Worm (Caenorhabditis elegans) whole organism, L2 larva: ENCODE measurements around the gene B0244.10.
A peak's percentile ranks its signal among the peaks of the same experiment; 100 is the strongest.

ENCODE experiments used
- F13H6.1 ChIP-seq: sonication (generic microtip); optimal IDR thresholded peaks from 2 replicates; lab custom pipeline; 2016; ENCODE audit warnings: missing genetic modification characterization, missing compliant biosample characterization
- alr-1 ChIP-seq: fragments of 150-350 bp; optimal IDR thresholded peaks from 2 replicates; lab custom pipeline; 2014; ENCODE audit warnings: missing biosample characterization, missing genetic modification characterization
- ama-1 ChIP-seq: fragments of 150-350 bp; optimal IDR thresholded peaks from 2 replicates; lab custom pipeline; 2018; ENCODE audit warnings: inconsistent platforms
- dmd-4 ChIP-seq: sonication (generic microtip); optimal IDR thresholded peaks from 2 replicates; lab custom pipeline; 2017; ENCODE audit warnings: missing biosample characterization, missing genetic modification characterization
- elt-1 ChIP-seq: fragments of 150-350 bp; optimal IDR thresholded peaks from 2 replicates; lab custom pipeline; 2014; ENCODE audit warnings: missing biosample characterization, missing genetic modification characterization
- fos-1 ChIP-seq: fragments of 150-350 bp; optimal IDR thresholded peaks from 2 replicates; lab custom pipeline; 2014; ENCODE audit warnings: missing biosample characterization, missing genetic modification characterization
- lin-13 ChIP-seq: fragments of 150-350 bp; optimal IDR thresholded peaks from 2 replicates; lab custom pipeline; 2014; ENCODE audit warnings: missing biosample characterization, missing genetic modification reagents, missing genetic modification characterization
- lin-39 ChIP-seq: fragments of 150-350 bp; optimal IDR thresholded peaks from 2 replicates; lab custom pipeline; 2014; ENCODE audit warnings: missing biosample characterization, missing genetic modification reagents, missing genetic modification characterization
- lsy-2 ChIP-seq, 2 experiments: fragments of 150-350 bp in 1 of 2; sonication (generic microtip) in 1 of 2; optimal IDR thresholded peaks; 2 replicates each; lab custom pipeline; 2014 to 2017; ENCODE audit warnings: missing biosample characterization in 2 of 2, missing genetic modification characterization in 2 of 2
- mdl-1 ChIP-seq, 2 experiments: fragments of 150-350 bp in 1 of 2; sonication (generic microtip) in 1 of 2; optimal IDR thresholded peaks; 2 replicates each; lab custom pipeline; 2017; ENCODE audit warnings: missing biosample characterization in 2 of 2, missing genetic modification characterization in 2 of 2
- nhr-23 ChIP-seq: fragments of 150-350 bp; optimal IDR thresholded peaks from 2 replicates; lab custom pipeline; 2014; ENCODE audit warnings: missing biosample characterization, missing genetic modification reagents, missing genetic modification characterization
- unc-39 ChIP-seq: fragments of 150-350 bp; optimal IDR thresholded peaks from 2 replicates; lab custom pipeline; 2014; ENCODE audit warnings: missing biosample characterization, missing genetic modification characterization
- unc-55 ChIP-seq: fragments of 150-350 bp; sonication (generic microtip); optimal IDR thresholded peaks from 3 replicates; lab custom pipeline; 2014; ENCODE audit warnings: missing biosample characterization, missing genetic modification reagents, missing genetic modification characterization
- unc-62 ChIP-seq: fragments of 150-350 bp; optimal IDR thresholded peaks from 2 replicates; lab custom pipeline; 2014; ENCODE audit warnings: missing biosample characterization, missing genetic modification reagents, missing genetic modification characterization

DNA sequence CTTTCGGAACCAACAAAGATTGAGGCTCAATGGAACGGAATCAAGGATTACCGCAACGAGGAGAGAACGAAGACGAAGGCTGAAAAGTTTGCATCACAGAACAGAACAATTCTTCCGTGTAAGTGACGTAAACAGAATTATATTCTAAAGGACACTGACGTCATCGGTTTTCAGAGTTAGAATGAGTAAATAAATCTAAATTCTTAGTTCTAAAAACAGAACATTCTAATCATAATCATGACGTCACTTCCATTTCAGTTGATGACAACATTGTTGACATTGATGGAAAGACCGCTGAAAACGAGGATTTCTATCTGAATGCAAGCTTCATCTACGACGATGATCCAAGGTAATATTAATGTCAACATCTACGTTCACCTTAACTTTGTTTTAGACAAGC is 29.0 kb downstream of the B0244.10 start:
- no peak for TF ChIP-seq elt-1 (tag; lab: Kevin White, UChicago)
- no peak for TF ChIP-seq fos-1 (tag; lab: Kevin White, UChicago)
- TF ChIP-seq unc-39 = no peak
- TF ChIP-seq F13H6.1 (tag; lab: Kevin White, UChicago) = no peak
- no peak for TF ChIP-seq mdl-1 (tag; optimal IDR thresholded peaks at IDR 0.05; lab: Kevin White, UChicago)
- no peak for TF ChIP-seq lin-13 (GFP tag; lab: Kevin White, UChicago)
- no peak for TF ChIP-seq ama-1 (lab: Kevin White, UChicago)
- TF ChIP-seq alr-1 = no peak
- TF ChIP-seq lsy-2 (tag; optimal IDR thresholded peaks at IDR 0.05; lab: Kevin White, UChicago) = peak in 1 of 2 experiments; percentile 32
- no peak for TF ChIP-seq lin-39
- TF ChIP-seq unc-55 (GFP tag; lab: Kevin White, UChicago) = peak; percentile 49
- TF ChIP-seq nhr-23 (tag; lab: Kevin White, UChicago) = no peak
- TF ChIP-seq unc-62 (GFP tag; lab: Kevin White, UChicago) = no peak
- TF ChIP-seq dmd-4 = no peak
